Fruit fly (Drosophila melanogaster) S2 (cell line): ENCODE measurements around the gene swa.

ENCODE experiments used
- CG8478 ChIP-seq: fragments of >200 bp; optimal IDR thresholded peaks from 2 replicates; lab custom pipeline; 2018
- CTCF ChIP-seq, 2 experiments: fragments of >200 bp; optimal IDR thresholded peaks; 2 replicates each; lab custom pipeline; 2018

- TF ChIP-seq CG8478 (lab: Kevin White, UChicago) (no peak), CTCF (optimal IDR thresholded peaks at IDR 0.05; lab: Kevin White, UChicago) (no peak)
These were observed 11.2 kb upstream of the swa start for dm6 chrX:6376748-6377147.
